Worm (Caenorhabditis elegans) whole organism, L1 larva: Measurements from ENCODE around the gene C55A6.10.

Experiments
- lin-13 ChIP-seq: fragments of 150-350 bp; optimal IDR thresholded peaks from 2 replicates; lab custom pipeline; 2014; ENCODE audit warnings: missing biosample characterization, missing genetic modification reagents, missing genetic modification characterization
- ztf-11 ChIP-seq, 2 experiments: sonication (generic microtip); optimal IDR thresholded peaks; 2 replicates each; lab custom pipeline; 2016 to 2017; ENCODE audit warnings: missing genetic modification characterization in 2 of 2, missing biosample characterization in 1 of 2, missing compliant biosample characterization in 1 of 2

DNA sequence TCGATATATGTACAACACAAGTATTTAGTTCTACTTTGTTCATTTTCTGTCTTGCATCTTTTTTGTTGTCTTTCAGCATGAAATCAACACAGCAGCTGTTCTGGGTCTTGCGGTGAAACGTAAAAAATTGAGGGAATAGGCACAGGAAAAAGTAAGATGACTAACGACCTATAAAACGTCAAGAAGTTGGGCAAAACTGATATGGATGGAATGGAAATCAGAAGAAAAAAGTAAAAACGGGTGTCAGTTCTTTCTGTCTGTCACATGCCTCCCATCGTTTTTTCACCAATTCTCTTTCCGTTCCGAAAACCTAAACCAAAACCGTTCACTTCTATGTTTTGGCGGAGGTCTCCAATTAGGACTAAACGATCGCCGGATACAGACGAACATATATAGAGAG lies 4.2 kb upstream of the C55A6.10 start:
- no peak for TF ChIP-seq ztf-11 (tag; optimal IDR thresholded peaks at IDR 0.05; lab: Kevin White, UChicago)
- TF ChIP-seq lin-13 (GFP tag; lab: Kevin White, UChicago), result no peak
